Worm (Caenorhabditis elegans): ENCODE data around the gene mrps-17.
A peak's percentile ranks its signal among the peaks of the same experiment; 100 is the strongest.

The mrps-17 gene

DNA sequence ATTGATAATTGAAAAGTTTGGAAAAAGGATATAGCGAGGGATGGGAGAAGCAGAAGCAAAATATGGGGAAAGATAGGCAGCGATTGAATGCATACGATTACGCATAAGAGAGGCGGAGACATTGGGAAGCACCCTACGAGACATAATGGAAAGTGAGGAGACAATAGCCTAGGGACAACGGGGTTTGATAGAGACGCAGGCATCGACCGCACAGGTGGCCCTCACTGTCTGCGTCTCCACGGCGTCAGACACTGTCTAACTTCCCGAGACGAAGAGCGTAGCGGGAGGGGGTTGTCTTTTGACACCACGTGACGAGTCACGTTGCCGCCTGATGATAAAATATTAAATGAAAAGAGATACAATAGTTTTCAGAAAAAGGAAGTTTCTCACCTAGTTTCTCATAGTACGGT is 10.6 kb downstream of the mrps-17 start (continued):
- TF ChIP-seq tlp-1 (tag; optimal IDR thresholded peaks at IDR 0.05) (no peak), snpc-4 (tag; optimal IDR thresholded peaks at IDR 0.05) (peak; percentile 73), nhr-11 (tag; optimal IDR thresholded peaks at IDR 0.05) (peak; percentile 85), elt-3 (tag; optimal IDR thresholded peaks at IDR 0.05) (peak in 3 of 6 experiments; percentile 20 to 85 (median 78)), zip-4 (GFP tag; optimal IDR thresholded peaks at IDR 0.05) (peak; percentile 77), ceh-8 (GFP tag; optimal IDR thresholded peaks at IDR 0.05) (peak; percentile 52), sox-4 (tag; optimal IDR thresholded peaks at IDR 0.05) (peak; percentile 80), lsy-2 (tag; optimal IDR thresholded peaks at IDR 0.05) (peak; percentile 81 to 88), snu-23 (GFP tag; optimal IDR thresholded peaks at IDR 0.05) (peak; percentile 95), xbp-1 (tag; optimal IDR thresholded peaks at IDR 0.05) (peak; percentile 91), ama-1 (optimal IDR thresholded peaks at IDR 0.05) (no peak), vab-15 (tag; optimal IDR thresholded peaks at IDR 0.05) (peak; percentile 24), ceh-63 (GFP tag; optimal IDR thresholded peaks at IDR 0.05) (no peak), ets-5 (GFP tag; IDR thresholded peaks at IDR 0.05) (no peak), nhr-12 (tag; optimal IDR thresholded peaks at IDR 0.05) (no peak), unc-98 (GFP tag; IDR thresholded peaks at IDR 0.05) (peak; percentile 85), lin-39 (tag; optimal IDR thresholded peaks at IDR 0.05) (peak; percentile 67), nhr-20 (tag; optimal IDR thresholded peaks at IDR 0.05) (peak; percentile 98), ceh-90 (tag; optimal IDR thresholded peaks at IDR 0.05) (no peak), sup-37 (GFP tag; optimal IDR thresholded peaks at IDR 0.05) (peak; percentile 77), aha-1 (tag; optimal IDR thresholded peaks at IDR 0.05) (peak; percentile 59), lin-13 (GFP tag; optimal IDR thresholded peaks at IDR 0.05) (peak; percentile 63), ces-1 (GFP tag; optimal IDR thresholded peaks at IDR 0.05) (no peak), pax-3 (tag; optimal IDR thresholded peaks at IDR 0.05) (peak; percentile 88), nhr-90 (tag; optimal IDR thresholded peaks at IDR 0.05; ENCODE audit: poor library complexity) (peak; percentile 98), tbx-2 (tag; optimal IDR thresholded peaks at IDR 0.05) (peak; percentile 96), unc-86 (tag; optimal IDR thresholded peaks at IDR 0.05) (peak; percentile 93), fkh-4 (tag; optimal IDR thresholded peaks at IDR 0.05; ENCODE audit: borderline replicate concordance) (peak; percentile 77), lin-35 (GFP tag; optimal IDR thresholded peaks at IDR 0.05) (peak; percentile 76 to 81), fos-1 (tag; optimal IDR thresholded peaks at IDR 0.05) (peak; percentile 60), grh-1 (GFP tag; IDR thresholded peaks at IDR 0.05) (peak; percentile 92), ceh-88 (GFP tag; IDR thresholded peaks at IDR 0.05) (peak; percentile 80), dpl-1 (GFP tag; optimal IDR thresholded peaks at IDR 0.05) (peak; percentile 59 to 72 (median 69)), sptf-1 (tag; optimal IDR thresholded peaks at IDR 0.05) (no peak)

DNA sequence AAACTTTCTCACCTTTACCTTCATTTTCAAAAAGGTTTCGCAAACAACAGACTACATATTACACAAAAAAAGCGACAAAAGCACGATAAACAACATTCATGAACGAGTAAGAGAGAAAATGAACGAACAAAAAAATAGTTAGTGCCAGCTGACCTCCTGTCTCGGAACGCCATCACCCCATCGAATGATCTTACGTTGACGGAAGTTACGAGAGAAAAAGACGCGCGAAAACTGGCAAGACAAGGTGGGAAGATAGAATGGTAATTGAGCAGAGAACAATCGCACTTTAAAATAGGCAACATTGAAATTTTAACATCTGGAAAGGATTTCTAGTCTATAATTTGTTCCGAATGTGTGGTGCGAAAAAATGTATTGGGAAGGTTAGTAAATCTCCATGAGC is 11.4 kb downstream of the mrps-17 start:
- TF ChIP-seq C04F5.9 (tag; optimal IDR thresholded peaks at IDR 0.05) (no peak), elt-3 (tag; optimal IDR thresholded peaks at IDR 0.05) (peak in 1 of 6 experiments; percentile 6), hlh-4 (tag; optimal IDR thresholded peaks at IDR 0.05) (no peak), zag-1 (tag; optimal IDR thresholded peaks at IDR 0.05) (no peak), blmp-1 (tag; optimal IDR thresholded peaks at IDR 0.05) (peak; percentile 50), fkh-4 (tag; optimal IDR thresholded peaks at IDR 0.05; ENCODE audit: borderline replicate concordance) (peak; percentile 42), fkh-10 (GFP tag; optimal IDR thresholded peaks at IDR 0.05) (no peak), sox-4 (tag; optimal IDR thresholded peaks at IDR 0.05) (no peak), lin-15B (tag; optimal IDR thresholded peaks at IDR 0.05) (no peak), mep-1 (tag; optimal IDR thresholded peaks at IDR 0.05) (peak; percentile 32), nhr-19 (GFP tag; conservative IDR thresholded peaks at IDR 0.05) (peak; percentile 42), lin-14 (GFP tag; optimal IDR thresholded peaks at IDR 0.05) (peak; percentile 34), zip-4 (GFP tag; optimal IDR thresholded peaks at IDR 0.05) (no peak), mef-2 (tag; optimal IDR thresholded peaks at IDR 0.05) (no peak), rnt-1 (tag; optimal IDR thresholded peaks at IDR 0.05) (peak; percentile 10), nhr-90 (tag; optimal IDR thresholded peaks at IDR 0.05; ENCODE audit: poor library complexity) (peak; percentile 14), lin-35 (GFP tag; optimal IDR thresholded peaks at IDR 0.05) (peak in 1 of 2 experiments; percentile 45), ets-5 (GFP tag; IDR thresholded peaks at IDR 0.05) (no peak), ama-1 (optimal IDR thresholded peaks at IDR 0.05) (peak; percentile 65), ceh-8 (GFP tag; optimal IDR thresholded peaks at IDR 0.05) (no peak), dsc-1 (tag; optimal IDR thresholded peaks at IDR 0.05) (peak; percentile 69), isw-1 (GFP tag; IDR thresholded peaks at IDR 0.05) (no peak)

All from whole organism, L1 larva.